Worm (Caenorhabditis elegans) whole organism, L3 larva: ENCODE results near the gene ceh-49.

Source experiments
- R02D3.7 ChIP-seq: fragments of 150-350 bp; optimal IDR thresholded peaks from 2 replicates; lab custom pipeline; 2014; ENCODE audit warnings: missing biosample characterization, missing genetic modification characterization
- fos-1 ChIP-seq: fragments of 150-350 bp; optimal IDR thresholded peaks from 2 replicates; lab custom pipeline; 2014; ENCODE audit warnings: missing biosample characterization, missing genetic modification characterization
- hmg-11 ChIP-seq: sonication (generic microtip); optimal IDR thresholded peaks from 2 replicates; lab custom pipeline; 2016; ENCODE audit warnings: missing genetic modification characterization, missing compliant biosample characterization
- mdl-1 ChIP-seq: fragments of 150-350 bp; optimal IDR thresholded peaks from 2 replicates; lab custom pipeline; 2014; ENCODE audit warnings: missing biosample characterization, missing genetic modification characterization
- nhr-25 ChIP-seq: sonication (generic microtip); optimal IDR thresholded peaks from 2 replicates; lab custom pipeline; 2017; ENCODE audit warnings: missing biosample characterization, missing genetic modification characterization
- nhr-43 ChIP-seq: sonication (generic microtip); optimal IDR thresholded peaks from 2 replicates; lab custom pipeline; 2016; ENCODE audit warnings: mild to moderate bottlenecking, missing genetic modification characterization, missing compliant biosample characterization; ENCODE audit not compliant: poor library complexity, severe bottlenecking
- pqm-1 ChIP-seq: fragments of 150-350 bp; optimal IDR thresholded peaks from 2 replicates; lab custom pipeline; 2017; ENCODE audit warnings: missing biosample characterization, missing genetic modification characterization, inconsistent platforms
- ztf-4 ChIP-seq: fragments of 150-350 bp; optimal IDR thresholded peaks from 2 replicates; lab custom pipeline; 2014; ENCODE audit warnings: missing biosample characterization, missing genetic modification characterization

ce11 chrV:6099634-6100033, 20.4 kb downstream of the ceh-49 start:
- no peak for TF ChIP-seq fos-1 (tag; lab: Kevin White, UChicago)
- TF ChIP-seq hmg-11 (tag; lab: Kevin White, UChicago): no peak
- no peak for TF ChIP-seq pqm-1 (tag; lab: Kevin White, UChicago)
- TF ChIP-seq R02D3.7: no peak
- no peak for TF ChIP-seq ztf-4 (tag; lab: Kevin White, UChicago)
- no peak for TF ChIP-seq nhr-43 (tag; lab: Kevin White, UChicago)
- TF ChIP-seq mdl-1 (tag; lab: Kevin White, UChicago): no peak
- TF ChIP-seq nhr-25 (tag; lab: Kevin White, UChicago): no peak
